Fruit fly (Drosophila melanogaster) whole organism, larva: Measurements from ENCODE around the gene CG3355.

Experiments used
- noc ChIP-seq: fragments of 200-800 bp; sonication (Bioruptor generic); optimal IDR thresholded peaks from 3 replicates; lab custom pipeline; 2019; ENCODE audit warnings: missing biosample characterization, mild to moderate bottlenecking, missing genetic modification characterization, moderate library complexity

Gene CG3355

dm6 chr2L:4650752-4651453 lies at the start of gene CG3355:
TSS of gene CG3355 (plus strand) at chr2L:4651403.
- no peak for TF ChIP-seq noc

- TF ChIP-seq noc, result no peak
These were observed 37.0 kb upstream of the CG3355 start, which contains the start of gene dpy for dm6 chr2L:4614140-4614642. TSS of gene dpy (minus strand) at chr2L:4614300.

- no peak for TF ChIP-seq noc
These were observed 32.0 kb upstream of the CG3355 start for dm6 chr2L:4619172-4619571.

- no peak for TF ChIP-seq noc
These were observed 29.3 kb upstream of the CG3355 start for dm6 chr2L:4621926-4622325.

- no peak for TF ChIP-seq noc
These were observed 24.2 kb upstream of the CG3355 start for dm6 chr2L:4626994-4627393.

dm6 chr2L:4632997-4633396 lies 18.2 kb upstream of the CG3355 start:
- TF ChIP-seq noc, result no peak

dm6 chr2L:4635376-4635775 lies 15.8 kb upstream of the CG3355 start:
- no peak for TF ChIP-seq noc

dm6 chr2L:4640996-4641395 lies 10.2 kb upstream of the CG3355 start, which contains the start of gene BG642163:
TSS of gene BG642163 (plus strand) at chr2L:4641296.
- no peak for TF ChIP-seq noc

- no peak for TF ChIP-seq noc
These were observed 8.5 kb upstream of the CG3355 start, which contains the start of gene CG15635 for dm6 chr2L:4642672-4643071. TSS of gene CG15635 (plus strand) at chr2L:4642972.

dm6 chr2L:4646751-4647150 lies 4.5 kb upstream of the CG3355 start, which contains the start of gene CG43798:
TSS of gene CG43798 (plus strand) at chr2L:4647051.
- no peak for TF ChIP-seq noc

dm6 chr2L:4648804-4649203 lies 2.4 kb upstream of the CG3355 start:
- no peak for TF ChIP-seq noc

dm6 chr2L:4660932-4661331 lies 9.7 kb downstream of the CG3355 start:
- no peak for TF ChIP-seq noc

dm6 chr2L:4682377-4682776 lies 31.2 kb downstream of the CG3355 start, which contains the start of gene CG11929:
TSS of gene CG11929 (plus strand) at chr2L:4682677.
- no peak for TF ChIP-seq noc

dm6 chr2L:4684361-4684760 lies 33.2 kb downstream of the CG3355 start, which contains the start of gene Elba1:
TSS of gene Elba1 (minus strand) at chr2L:4684461.
- no peak for TF ChIP-seq noc

- no peak for TF ChIP-seq noc
These were observed 36.0 kb downstream of the CG3355 start, which contains the start of gene Elba3 for dm6 chr2L:4687211-4687610. TSS of gene Elba3 (plus strand) at chr2L:4687511.

dm6 chr2L:4690602-4691001 lies 39.4 kb downstream of the CG3355 start, which contains the start of gene CG3251:
TSS of gene CG3251 (minus strand) at chr2L:4690702.
- no peak for TF ChIP-seq noc

- no peak for TF ChIP-seq noc
These were observed 43.2 kb downstream of the CG3355 start, which contains the start of gene dcma for dm6 chr2L:4694421-4694820. TSS of gene dcma (plus strand) at chr2L:4694721.

dm6 chr2L:4698837-4699236 lies 47.6 kb downstream of the CG3355 start:
- no peak for TF ChIP-seq noc
